Worm (Caenorhabditis elegans): Measurements from ENCODE around the gene Y34B4A.10.

Y34B4A.10 gene

DNA sequence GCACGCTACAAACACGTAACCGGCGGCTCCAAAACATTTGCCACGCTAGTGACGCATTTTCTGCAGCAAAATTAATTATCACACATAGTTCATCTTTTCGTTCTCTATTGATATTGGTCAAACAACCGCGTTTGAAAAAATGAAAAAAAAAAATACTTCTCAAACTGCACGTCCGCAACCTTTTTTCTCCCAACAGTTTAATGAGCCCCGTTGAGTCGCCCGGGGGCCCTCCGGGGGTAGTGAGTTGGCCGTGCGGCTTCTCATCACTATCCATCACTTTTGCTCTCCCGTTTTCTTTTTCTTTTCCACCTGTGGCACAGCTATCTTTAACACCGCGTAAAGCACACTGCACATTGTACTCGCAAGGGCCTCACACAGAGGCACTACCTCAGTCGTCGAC lies 40.3 kb upstream of the Y34B4A.10 start:
- TF ChIP-seq flt-1 (GFP tag; IDR thresholded peaks at IDR 0.05) (no peak), sea-1 (GFP tag; conservative IDR thresholded peaks at IDR 0.05) (no peak), scrt-1 (GFP tag; IDR thresholded peaks at IDR 0.05) (no peak), ceh-36 (tag; optimal IDR thresholded peaks at IDR 0.05) (no peak), hmbx-1 (tag; optimal IDR thresholded peaks at IDR 0.05) (no peak), hmg-4 (GFP tag; optimal IDR thresholded peaks at IDR 0.05) (no peak), B0310.2 (tag; optimal IDR thresholded peaks at IDR 0.05) (no peak), tra-4 (tag; optimal IDR thresholded peaks at IDR 0.05) (no peak), ets-7 (tag; optimal IDR thresholded peaks at IDR 0.05) (no peak), tbx-11 (GFP tag; IDR thresholded peaks at IDR 0.05) (no peak), F13C5.2 (tag; optimal IDR thresholded peaks at IDR 0.05) (no peak), aly-1 (tag; optimal IDR thresholded peaks at IDR 0.05) (no peak), ceh-13 (GFP tag; optimal IDR thresholded peaks at IDR 0.05) (no peak), tbx-37 (GFP tag; conservative IDR thresholded peaks at IDR 0.05) (no peak), hnd-1 (tag; optimal IDR thresholded peaks at IDR 0.05) (no peak), pes-1 (GFP tag; IDR thresholded peaks at IDR 0.05) (no peak), ama-1 (optimal IDR thresholded peaks at IDR 0.05) (no peak)

DNA sequence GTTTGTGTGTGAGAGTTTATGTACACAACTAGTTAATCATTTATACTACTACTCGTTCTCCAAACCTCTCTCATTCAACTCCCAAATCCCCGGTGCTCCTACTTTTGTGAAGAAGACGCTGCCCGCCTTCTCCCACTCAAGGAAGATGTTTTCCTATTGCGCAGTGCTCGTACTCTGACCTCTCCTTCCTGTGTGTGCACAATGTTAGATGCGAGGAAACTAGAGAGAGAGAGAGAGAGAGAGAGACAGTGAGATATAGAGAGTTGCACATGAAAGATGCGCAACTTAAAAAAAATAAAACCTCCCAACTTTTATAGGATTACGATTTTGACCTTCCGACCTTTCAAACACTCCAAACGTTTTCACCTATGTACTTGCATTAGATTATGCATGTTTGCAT lies 39.2 kb upstream of the Y34B4A.10 start:
- TF ChIP-seq hmg-4 (GFP tag; optimal IDR thresholded peaks at IDR 0.05): peak; percentile 33
- TF ChIP-seq F13C5.2 (tag; optimal IDR thresholded peaks at IDR 0.05): no peak
- no peak for TF ChIP-seq tra-4 (tag; optimal IDR thresholded peaks at IDR 0.05)

- TF ChIP-seq flt-1 (GFP tag; IDR thresholded peaks at IDR 0.05) (no peak), scrt-1 (GFP tag; IDR thresholded peaks at IDR 0.05) (no peak), tra-4 (tag; optimal IDR thresholded peaks at IDR 0.05) (no peak), hmg-4 (GFP tag; optimal IDR thresholded peaks at IDR 0.05) (no peak), tbx-37 (GFP tag; conservative IDR thresholded peaks at IDR 0.05) (no peak), ets-7 (tag; optimal IDR thresholded peaks at IDR 0.05) (no peak), tbx-11 (GFP tag; IDR thresholded peaks at IDR 0.05) (no peak), sea-1 (GFP tag; conservative IDR thresholded peaks at IDR 0.05) (no peak), F13C5.2 (tag; optimal IDR thresholded peaks at IDR 0.05) (no peak), B0310.2 (tag; optimal IDR thresholded peaks at IDR 0.05) (no peak), ama-1 (optimal IDR thresholded peaks at IDR 0.05) (no peak), aly-1 (tag; optimal IDR thresholded peaks at IDR 0.05) (no peak), ceh-36 (tag; optimal IDR thresholded peaks at IDR 0.05) (no peak), pes-1 (GFP tag; IDR thresholded peaks at IDR 0.05) (no peak), hmbx-1 (tag; optimal IDR thresholded peaks at IDR 0.05) (no peak), hnd-1 (tag; optimal IDR thresholded peaks at IDR 0.05) (no peak), ceh-13 (GFP tag; optimal IDR thresholded peaks at IDR 0.05) (no peak)
These were observed 38.6 kb upstream of the Y34B4A.10 start for ce11 chrX:5210927-5211655.

- TF ChIP-seq tbx-37 (GFP tag; conservative IDR thresholded peaks at IDR 0.05): no peak
- TF ChIP-seq tra-4 (tag; optimal IDR thresholded peaks at IDR 0.05): no peak
- no peak for TF ChIP-seq ama-1 (optimal IDR thresholded peaks at IDR 0.05)
- TF ChIP-seq pes-1 (GFP tag; IDR thresholded peaks at IDR 0.05): no peak
- no peak for TF ChIP-seq tbx-11 (GFP tag; IDR thresholded peaks at IDR 0.05)
- TF ChIP-seq ceh-36 (tag; optimal IDR thresholded peaks at IDR 0.05): no peak
- TF ChIP-seq scrt-1 (GFP tag; IDR thresholded peaks at IDR 0.05): no peak
- no peak for TF ChIP-seq sea-1 (GFP tag; conservative IDR thresholded peaks at IDR 0.05)
- TF ChIP-seq ceh-13 (GFP tag; optimal IDR thresholded peaks at IDR 0.05): no peak
- TF ChIP-seq aly-1 (tag; optimal IDR thresholded peaks at IDR 0.05): no peak
- TF ChIP-seq F13C5.2 (tag; optimal IDR thresholded peaks at IDR 0.05): no peak
- no peak for TF ChIP-seq hnd-1 (tag; optimal IDR thresholded peaks at IDR 0.05)
- no peak for TF ChIP-seq B0310.2 (tag; optimal IDR thresholded peaks at IDR 0.05)
- no peak for TF ChIP-seq hmbx-1 (tag; optimal IDR thresholded peaks at IDR 0.05)
- TF ChIP-seq ets-7 (tag; optimal IDR thresholded peaks at IDR 0.05): no peak
- TF ChIP-seq flt-1 (GFP tag; IDR thresholded peaks at IDR 0.05): no peak
These were observed 36.7 kb upstream of the Y34B4A.10 start for ce11 chrX:5213032-5213431.

- no peak for TF ChIP-seq ets-7 (tag; optimal IDR thresholded peaks at IDR 0.05)
- no peak for TF ChIP-seq flt-1 (GFP tag; IDR thresholded peaks at IDR 0.05)
- TF ChIP-seq F13C5.2 (tag; optimal IDR thresholded peaks at IDR 0.05): no peak
- no peak for TF ChIP-seq tra-4 (tag; optimal IDR thresholded peaks at IDR 0.05)
- TF ChIP-seq hmbx-1 (tag; optimal IDR thresholded peaks at IDR 0.05): no peak
- TF ChIP-seq sea-1 (GFP tag; conservative IDR thresholded peaks at IDR 0.05): no peak
- no peak for TF ChIP-seq hmg-4 (GFP tag; optimal IDR thresholded peaks at IDR 0.05)
- TF ChIP-seq ama-1 (optimal IDR thresholded peaks at IDR 0.05): no peak
- TF ChIP-seq aly-1 (tag; optimal IDR thresholded peaks at IDR 0.05): no peak
- TF ChIP-seq pes-1 (GFP tag; IDR thresholded peaks at IDR 0.05): no peak
- TF ChIP-seq ceh-13 (GFP tag; optimal IDR thresholded peaks at IDR 0.05): no peak
- TF ChIP-seq tbx-37 (GFP tag; conservative IDR thresholded peaks at IDR 0.05): no peak
- no peak for TF ChIP-seq B0310.2 (tag; optimal IDR thresholded peaks at IDR 0.05)
- TF ChIP-seq scrt-1 (GFP tag; IDR thresholded peaks at IDR 0.05): no peak
These were observed 36.1 kb upstream of the Y34B4A.10 start for ce11 chrX:5213565-5213964.

ce11 chrX:5214790-5215189 lies 34.9 kb upstream of the Y34B4A.10 start:
- TF ChIP-seq aly-1 (tag; optimal IDR thresholded peaks at IDR 0.05) (peak; percentile 50), B0310.2 (tag; optimal IDR thresholded peaks at IDR 0.05) (no peak), hmg-4 (GFP tag; optimal IDR thresholded peaks at IDR 0.05) (no peak)

ce11 chrX:5216063-5216462 lies 33.6 kb upstream of the Y34B4A.10 start, which contains the start of gene hrpa-2:
Gene hrpa-2 (plus strand): TSS chrX:5216363.
- TF ChIP-seq aly-1 (tag; optimal IDR thresholded peaks at IDR 0.05) (no peak), hnd-1 (tag; optimal IDR thresholded peaks at IDR 0.05) (no peak), tra-4 (tag; optimal IDR thresholded peaks at IDR 0.05) (no peak), F13C5.2 (tag; optimal IDR thresholded peaks at IDR 0.05) (no peak), hmg-4 (GFP tag; optimal IDR thresholded peaks at IDR 0.05) (no peak), ama-1 (optimal IDR thresholded peaks at IDR 0.05) (no peak), pes-1 (GFP tag; IDR thresholded peaks at IDR 0.05) (no peak), sea-1 (GFP tag; conservative IDR thresholded peaks at IDR 0.05) (no peak), ets-7 (tag; optimal IDR thresholded peaks at IDR 0.05) (no peak), ceh-13 (GFP tag; optimal IDR thresholded peaks at IDR 0.05) (no peak), ceh-36 (tag; optimal IDR thresholded peaks at IDR 0.05) (no peak), hmbx-1 (tag; optimal IDR thresholded peaks at IDR 0.05) (no peak), flt-1 (GFP tag; IDR thresholded peaks at IDR 0.05) (no peak), B0310.2 (tag; optimal IDR thresholded peaks at IDR 0.05) (no peak), tbx-11 (GFP tag; IDR thresholded peaks at IDR 0.05) (no peak), scrt-1 (GFP tag; IDR thresholded peaks at IDR 0.05) (no peak), tbx-37 (GFP tag; conservative IDR thresholded peaks at IDR 0.05) (no peak)

All from whole organism, early embryonic.